Fruit fly (Drosophila melanogaster) whole organism: ENCODE data around the gene CG12991.

ENCODE experiments used
- CG8478 ChIP-seq: fragments of >200 bp; optimal IDR thresholded peaks from 2 replicates; lab custom pipeline; 2018; ENCODE audit warnings: inconsistent platforms
- Dll ChIP-seq: fragments of >200 bp; optimal IDR thresholded peaks from 2 replicates; lab custom pipeline; 2017
- EcR ChIP-seq, 2 experiments: fragments of >200 bp; optimal IDR thresholded peaks; 2 replicates each; lab custom pipeline; 2017; ENCODE audit warnings: missing biosample characterization in 2 of 2, missing genetic modification characterization in 2 of 2, missing genetic modification reagents in 2 of 2
- pan ChIP-seq: fragments of >200 bp; optimal IDR thresholded peaks from 2 replicates; lab custom pipeline; 2017
- psq ChIP-seq: fragments of >200 bp; optimal IDR thresholded peaks from 2 replicates; lab custom pipeline; 2017
- usp ChIP-seq: fragments of >200 bp; optimal IDR thresholded peaks from 2 replicates; lab custom pipeline; 2017; ENCODE audit warnings: missing biosample characterization, missing genetic modification characterization, mixed read lengths

DNA sequence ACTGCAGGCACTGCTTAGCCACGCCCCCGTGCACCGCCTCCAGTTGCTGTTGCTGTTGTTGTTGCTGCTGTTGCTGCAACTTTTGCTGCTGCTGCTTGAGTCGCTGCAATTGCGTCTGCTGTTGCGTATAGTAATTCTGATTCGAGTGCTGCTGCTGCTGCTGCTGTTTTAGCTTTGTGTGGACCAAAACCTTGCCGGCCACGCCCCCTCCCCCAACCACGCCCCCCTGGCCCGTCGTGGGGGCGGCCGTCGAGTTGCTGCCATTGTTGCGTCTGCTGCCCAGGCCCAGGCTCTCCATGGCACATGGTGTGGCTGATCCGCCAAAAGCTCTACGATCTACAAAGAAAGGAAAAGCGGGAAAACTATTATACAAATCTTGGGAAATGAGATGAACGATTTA is 45.3 kb upstream of the CG12991 start:
- TF ChIP-seq usp = no peak
- no peak for TF ChIP-seq psq
- TF ChIP-seq CG8478 (lab: Kevin White, UChicago) = no peak
- TF ChIP-seq pan (lab: Kevin White, UChicago) = no peak
- TF ChIP-seq Dll = no peak
- no peak for TF ChIP-seq EcR (GFP tag; optimal IDR thresholded peaks at IDR 0.05; lab: Kevin White, UChicago)
